Worm (Caenorhabditis elegans): Measurements from ENCODE around the gene srx-136.

DNA sequence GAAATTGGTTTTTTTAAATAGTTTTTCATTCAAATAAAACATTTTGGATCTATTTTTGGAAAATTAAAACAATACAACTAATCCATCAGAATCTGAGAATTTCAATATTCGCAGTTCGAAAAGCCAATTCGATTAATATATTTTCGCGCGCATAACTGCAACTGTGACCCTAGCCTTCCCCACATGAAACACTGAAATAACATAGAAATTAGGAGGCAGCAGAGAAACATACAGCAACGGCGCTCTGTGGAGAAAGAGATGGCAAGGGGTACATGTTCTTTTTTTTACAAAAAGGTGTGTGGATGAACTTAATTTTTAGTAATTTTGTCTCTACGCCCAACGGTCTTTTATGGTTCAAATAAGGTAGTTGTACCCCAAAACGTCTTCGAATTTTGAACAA, 22.9 kb downstream of the srx-136 start:
- TF ChIP-seq ztf-29 (GFP tag; IDR thresholded peaks at IDR 0.05) (no peak), cog-1 (tag; optimal IDR thresholded peaks at IDR 0.05) (no peak), klf-2 (GFP tag; conservative IDR thresholded peaks at IDR 0.05) (no peak), flt-1 (GFP tag; IDR thresholded peaks at IDR 0.05) (no peak), ztf-23 (GFP tag; IDR thresholded peaks at IDR 0.05) (no peak), ref-1 (GFP tag; conservative IDR thresholded peaks at IDR 0.05) (no peak), tab-1 (GFP tag; IDR thresholded peaks at IDR 0.05) (no peak), T22C8.4 (GFP tag; IDR thresholded peaks at IDR 0.05) (no peak)
